Worm (Caenorhabditis elegans) whole organism, L3 larva: ENCODE data around the gene F14D7.9.

Experiments
- R02D3.7 ChIP-seq: fragments of 150-350 bp; optimal IDR thresholded peaks from 2 replicates; lab custom pipeline; 2014; ENCODE audit warnings: missing biosample characterization, missing genetic modification characterization
- aly-2 ChIP-seq: fragments of 150-350 bp; optimal IDR thresholded peaks from 2 replicates; lab custom pipeline; 2014; ENCODE audit warnings: missing biosample characterization, missing genetic modification characterization
- ama-1 ChIP-seq: fragments of 150-350 bp; optimal IDR thresholded peaks from 2 replicates; lab custom pipeline; 2018
- ceh-16 ChIP-seq: sonication (generic microtip); optimal IDR thresholded peaks from 2 replicates; lab custom pipeline; 2017; ENCODE audit warnings: missing biosample characterization, missing genetic modification characterization
- ceh-9 ChIP-seq: sonication (generic microtip); optimal IDR thresholded peaks from 2 replicates; lab custom pipeline; 2018; ENCODE audit warnings: missing biosample characterization, missing genetic modification characterization
- daf-12 ChIP-seq: fragments of 150-350 bp; optimal IDR thresholded peaks from 2 replicates; lab custom pipeline; 2014; ENCODE audit warnings: missing biosample characterization, missing genetic modification reagents, missing genetic modification characterization
- egl-27 ChIP-seq: sonication (generic microtip); optimal IDR thresholded peaks from 4 replicates; lab custom pipeline; 2017; ENCODE audit warnings: missing biosample characterization, missing genetic modification reagents, missing genetic modification characterization
- elt-1 ChIP-seq: fragments of 150-350 bp; optimal IDR thresholded peaks from 2 replicates; lab custom pipeline; 2014; ENCODE audit warnings: missing biosample characterization, missing genetic modification characterization
- elt-2 ChIP-seq: sonication (generic microtip); optimal IDR thresholded peaks from 2 replicates; lab custom pipeline; 2016; ENCODE audit warnings: missing genetic modification reagents, mild to moderate bottlenecking, missing genetic modification characterization, missing compliant biosample characterization
- elt-3 ChIP-seq, 3 experiments: fragments of 150-350 bp in 1 of 3; sonication (generic microtip) in 2 of 3; optimal IDR thresholded peaks; 2 replicates in 2 of 3; 4 replicates in 1 of 3; lab custom pipeline; 2014 to 2017; ENCODE audit warnings: missing biosample characterization in 3 of 3, missing genetic modification characterization in 3 of 3
- eor-1 ChIP-seq, 2 experiments: fragments of 150-350 bp; optimal IDR thresholded peaks; 2 replicates each; lab custom pipeline; 2014 to 2018; ENCODE audit warnings: missing biosample characterization in 2 of 2, missing genetic modification characterization in 2 of 2
- fkh-10 ChIP-seq: sonication (generic microtip); optimal IDR thresholded peaks from 2 replicates; lab custom pipeline; 2017; ENCODE audit warnings: missing biosample characterization, missing genetic modification reagents, missing genetic modification characterization
- fkh-2 ChIP-seq: fragments of 150-350 bp; optimal IDR thresholded peaks from 2 replicates; lab custom pipeline; 2014; ENCODE audit warnings: missing biosample characterization, missing genetic modification reagents, missing genetic modification characterization
- fos-1 ChIP-seq: fragments of 150-350 bp; optimal IDR thresholded peaks from 2 replicates; lab custom pipeline; 2014; ENCODE audit warnings: missing biosample characterization, missing genetic modification characterization
- hmg-11 ChIP-seq: sonication (generic microtip); optimal IDR thresholded peaks from 2 replicates; lab custom pipeline; 2016; ENCODE audit warnings: missing genetic modification characterization, missing compliant biosample characterization
- jun-1 ChIP-seq: fragments of 150-350 bp; optimal IDR thresholded peaks from 2 replicates; lab custom pipeline; 2014; ENCODE audit warnings: missing biosample characterization, missing genetic modification reagents, missing genetic modification characterization
- lin-15B ChIP-seq: fragments of 150-350 bp; optimal IDR thresholded peaks from 2 replicates; lab custom pipeline; 2014; ENCODE audit warnings: missing biosample characterization, missing genetic modification characterization
- lin-39 ChIP-seq: fragments of 150-350 bp; optimal IDR thresholded peaks from 2 replicates; lab custom pipeline; 2018; ENCODE audit warnings: missing biosample characterization, missing genetic modification reagents, missing genetic modification characterization
- lsy-12 ChIP-seq: sonication (generic microtip); optimal IDR thresholded peaks from 2 replicates; lab custom pipeline; 2016; ENCODE audit warnings: mild to moderate bottlenecking, missing genetic modification characterization, missing compliant biosample characterization
- mdl-1 ChIP-seq: fragments of 150-350 bp; optimal IDR thresholded peaks from 2 replicates; lab custom pipeline; 2014; ENCODE audit warnings: missing biosample characterization, missing genetic modification characterization
- mml-1 ChIP-seq: fragments of 150-350 bp; sonication (generic microtip); optimal IDR thresholded peaks from 3 replicates; lab custom pipeline; 2014; ENCODE audit warnings: missing biosample characterization, missing genetic modification characterization
- nfya-1 ChIP-seq: sonication (generic microtip); optimal IDR thresholded peaks from 2 replicates; lab custom pipeline; 2017; ENCODE audit warnings: missing genetic modification characterization, mild to moderate bottlenecking, missing compliant biosample characterization, antibody characterized with exemption, moderate library complexity; ENCODE audit not compliant: insufficient read depth
- nhr-11 ChIP-seq: fragments of 150-350 bp; optimal IDR thresholded peaks from 2 replicates; lab custom pipeline; 2014; ENCODE audit warnings: missing biosample characterization, missing genetic modification characterization
- nhr-12 ChIP-seq: fragments of 150-350 bp; optimal IDR thresholded peaks from 2 replicates; lab custom pipeline; 2014; ENCODE audit warnings: missing biosample characterization, missing genetic modification characterization
- nhr-23 ChIP-seq: fragments of 150-350 bp; optimal IDR thresholded peaks from 2 replicates; lab custom pipeline; 2014; ENCODE audit warnings: missing biosample characterization, missing genetic modification reagents, missing genetic modification characterization
- nhr-237 ChIP-seq: fragments of 150-350 bp; optimal IDR thresholded peaks from 2 replicates; lab custom pipeline; 2014; ENCODE audit warnings: missing biosample characterization, missing genetic modification characterization
- nhr-25 ChIP-seq: sonication (generic microtip); optimal IDR thresholded peaks from 2 replicates; lab custom pipeline; 2017; ENCODE audit warnings: missing biosample characterization, missing genetic modification characterization
- nhr-28 ChIP-seq: fragments of 150-350 bp; optimal IDR thresholded peaks from 2 replicates; lab custom pipeline; 2014; ENCODE audit warnings: missing biosample characterization, missing genetic modification characterization
- nhr-77 ChIP-seq: fragments of 150-350 bp; optimal IDR thresholded peaks from 2 replicates; lab custom pipeline; 2014; ENCODE audit warnings: missing biosample characterization, missing genetic modification characterization
- pqm-1 ChIP-seq: fragments of 150-350 bp; optimal IDR thresholded peaks from 2 replicates; lab custom pipeline; 2017; ENCODE audit warnings: missing biosample characterization, missing genetic modification characterization, inconsistent platforms
- sea-2 ChIP-seq: fragments of 150-350 bp; sonication (generic microtip); optimal IDR thresholded peaks from 4 replicates; lab custom pipeline; 2014; ENCODE audit warnings: missing biosample characterization, missing genetic modification reagents, missing genetic modification characterization
- skn-1 ChIP-seq: fragments of 150-350 bp; optimal IDR thresholded peaks from 2 replicates; lab custom pipeline; 2014; ENCODE audit warnings: missing biosample characterization, missing genetic modification characterization
- snpc-4 ChIP-seq: fragments of 150-350 bp; optimal IDR thresholded peaks from 2 replicates; lab custom pipeline; 2014; ENCODE audit warnings: missing biosample characterization, missing genetic modification characterization
- unc-62 ChIP-seq: fragments of 150-350 bp; sonication (generic microtip); optimal IDR thresholded peaks from 4 replicates; lab custom pipeline; 2014; ENCODE audit warnings: missing biosample characterization, missing genetic modification reagents, missing genetic modification characterization
- zag-1 ChIP-seq: fragments of 150-350 bp; optimal IDR thresholded peaks from 2 replicates; lab custom pipeline; 2014; ENCODE audit warnings: missing biosample characterization, missing genetic modification characterization
- ztf-11 ChIP-seq: fragments of 150-350 bp; optimal IDR thresholded peaks from 2 replicates; lab custom pipeline; 2014; ENCODE audit warnings: missing biosample characterization, missing genetic modification characterization
- ztf-4 ChIP-seq: fragments of 150-350 bp; optimal IDR thresholded peaks from 2 replicates; lab custom pipeline; 2014; ENCODE audit warnings: missing biosample characterization, missing genetic modification characterization

F14D7.9 gene

DNA sequence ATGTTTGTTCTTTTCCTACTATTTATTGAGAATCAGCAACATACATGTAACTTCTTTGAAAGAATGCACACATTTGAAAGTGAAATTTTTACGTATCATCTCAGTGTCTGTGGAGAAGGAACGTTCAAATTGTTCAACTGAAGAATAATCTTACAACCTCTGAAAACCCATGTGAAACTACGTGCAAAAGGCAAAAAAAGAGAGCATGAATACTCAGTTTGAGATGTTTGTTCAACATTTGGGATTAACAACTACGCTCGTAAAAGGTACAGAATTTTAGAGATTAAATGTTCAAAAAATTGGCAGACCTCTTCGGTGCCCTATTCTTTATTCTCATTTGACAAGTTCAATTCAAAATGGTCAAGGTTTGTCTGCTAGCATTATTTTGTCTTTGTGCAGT is 42.5 kb upstream of the F14D7.9 start, which contains the start of gene K02E11.5:
K02E11.5 (plus strand) TSS at position 301 of the 400 bp plus-strand sequence.
- no peak for TF ChIP-seq lin-15B (tag; lab: Kevin White, UChicago)
- TF ChIP-seq ceh-9 = no peak
- no peak for TF ChIP-seq mdl-1 (tag; lab: Kevin White, UChicago)
- TF ChIP-seq unc-62 = no peak
- TF ChIP-seq zag-1 (tag; lab: Kevin White, UChicago) = no peak
- TF ChIP-seq fos-1 (tag; lab: Kevin White, UChicago) = no peak
- TF ChIP-seq elt-2 (tag; lab: Kevin White, UChicago) = no peak
- no peak for TF ChIP-seq skn-1 (tag; lab: Kevin White, UChicago)
- TF ChIP-seq ama-1 (lab: Kevin White, UChicago) = no peak
- no peak for TF ChIP-seq nhr-23
- TF ChIP-seq elt-3 (tag; optimal IDR thresholded peaks at IDR 0.05; lab: Kevin White, UChicago) = no peak
- no peak for TF ChIP-seq sea-2
- no peak for TF ChIP-seq aly-2 (tag; lab: Kevin White, UChicago)
- TF ChIP-seq nhr-11 (tag; lab: Kevin White, UChicago) = no peak
- TF ChIP-seq lsy-12 = no peak
- TF ChIP-seq jun-1 (tag; lab: Kevin White, UChicago) = no peak
- TF ChIP-seq fkh-2 (tag; lab: Kevin White, UChicago) = no peak
- no peak for TF ChIP-seq elt-1 (tag; lab: Kevin White, UChicago)
- TF ChIP-seq nhr-237 (tag; lab: Kevin White, UChicago) = no peak

DNA sequence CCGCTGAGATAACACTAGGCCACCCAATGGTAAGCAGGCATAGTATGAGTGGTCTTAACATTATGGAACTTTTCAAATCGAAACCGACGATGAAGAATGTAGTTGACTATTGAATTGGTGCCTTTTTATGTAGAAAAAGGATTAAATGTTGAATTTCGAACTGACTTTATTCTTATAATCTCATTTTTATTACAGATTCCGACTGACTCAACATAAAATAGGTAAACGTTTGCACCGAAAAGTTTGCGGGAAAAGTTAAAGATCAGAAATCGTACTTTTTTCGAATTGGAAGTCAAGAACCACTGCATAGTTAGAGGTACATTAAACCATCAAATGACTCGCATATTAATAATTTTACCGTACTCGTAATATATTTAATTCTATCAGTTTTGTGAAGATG is 40.3 kb upstream of the F14D7.9 start, which contains the start of gene K02E11.7:
K02E11.7 (minus strand) TSS at position 101 of the 400 bp plus-strand sequence.
- TF ChIP-seq lsy-12 (no peak), elt-3 (tag; optimal IDR thresholded peaks at IDR 0.05; lab: Kevin White, UChicago) (no peak), eor-1 (tag; optimal IDR thresholded peaks at IDR 0.05; lab: Kevin White, UChicago) (no peak), mdl-1 (tag; lab: Kevin White, UChicago) (no peak), ztf-4 (tag; lab: Kevin White, UChicago) (no peak), mml-1 (tag; lab: Kevin White, UChicago) (no peak), aly-2 (tag; lab: Kevin White, UChicago) (no peak), lin-39 (tag; lab: Kevin White, UChicago) (no peak), snpc-4 (tag; lab: Kevin White, UChicago) (no peak), jun-1 (tag; lab: Kevin White, UChicago) (no peak), fkh-2 (tag; lab: Kevin White, UChicago) (no peak), nhr-11 (tag; lab: Kevin White, UChicago) (no peak), fkh-10 (GFP tag; lab: Kevin White, UChicago) (no peak), egl-27 (tag; lab: Kevin White, UChicago) (no peak), ceh-16 (tag; lab: Kevin White, UChicago) (no peak), R02D3.7 (tag; lab: Kevin White, UChicago) (no peak), pqm-1 (no peak), nhr-25 (tag; lab: Kevin White, UChicago) (no peak)

DNA sequence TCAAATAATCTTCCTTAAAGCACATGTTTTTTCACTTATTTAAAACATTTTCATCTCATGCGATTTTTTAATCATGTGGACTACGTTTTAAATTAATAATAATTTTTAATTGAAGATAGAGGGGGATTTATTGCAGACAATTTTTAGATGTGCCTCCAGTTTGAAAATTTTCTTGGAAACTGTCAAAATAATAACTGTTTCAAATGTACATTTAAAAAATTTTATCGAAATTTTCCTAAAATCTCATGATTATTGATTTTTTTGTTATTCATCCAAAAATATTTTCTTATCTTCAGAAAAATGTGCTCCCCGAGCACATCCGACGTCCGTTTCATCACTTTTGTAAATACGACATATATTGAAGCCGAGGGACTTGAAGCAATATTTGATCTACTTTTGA is 37.7 kb upstream of the F14D7.9 start, which contains the start of gene sre-8:
sre-8 (plus strand) TSS at position 301 of the 400 bp plus-strand sequence.
- no peak for TF ChIP-seq lin-39 (tag; lab: Kevin White, UChicago)
- TF ChIP-seq nhr-23 = no peak
- no peak for TF ChIP-seq mdl-1 (tag; lab: Kevin White, UChicago)
- no peak for TF ChIP-seq skn-1 (tag; lab: Kevin White, UChicago)
- no peak for TF ChIP-seq nhr-25 (tag; lab: Kevin White, UChicago)

DNA sequence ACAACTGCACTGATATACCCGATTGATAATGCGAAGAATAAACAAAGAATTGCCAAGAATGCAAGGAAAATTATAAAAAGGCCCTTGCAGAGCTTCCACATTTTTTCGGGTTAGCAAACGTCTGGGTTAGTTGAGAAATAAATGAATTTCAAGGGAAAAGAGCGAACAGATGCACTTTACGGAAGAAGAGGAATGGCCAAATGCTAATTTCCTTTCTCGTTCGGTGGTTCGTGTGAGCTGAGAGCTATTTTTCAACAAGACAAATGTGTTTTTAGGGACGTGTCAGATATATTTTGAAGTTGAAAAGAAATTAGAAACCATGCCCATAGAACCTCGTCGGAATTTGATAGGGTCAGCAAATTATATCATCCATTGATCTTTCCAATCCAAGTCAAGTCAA is 33.7 kb upstream of the F14D7.9 start, which contains the start of gene F40G12.2:
F40G12.2 (minus strand) TSS at position 101 of the 400 bp plus-strand sequence.
- TF ChIP-seq lsy-12 (no peak), elt-1 (tag; lab: Kevin White, UChicago) (no peak), pqm-1 (no peak), nhr-11 (tag; lab: Kevin White, UChicago) (no peak), ztf-11 (tag; lab: Kevin White, UChicago) (no peak), nfya-1 (tag; lab: Kevin White, UChicago) (no peak), snpc-4 (tag; lab: Kevin White, UChicago) (no peak), nhr-28 (tag; lab: Kevin White, UChicago) (no peak), hmg-11 (tag; lab: Kevin White, UChicago) (no peak), unc-62 (no peak), nhr-77 (tag; lab: Kevin White, UChicago) (no peak), nhr-237 (tag; lab: Kevin White, UChicago) (no peak), R02D3.7 (tag; lab: Kevin White, UChicago) (no peak), fos-1 (tag; lab: Kevin White, UChicago) (no peak), daf-12 (tag; lab: Kevin White, UChicago) (no peak), nhr-12 (no peak)
